Fruit fly (Drosophila melanogaster): ENCODE results near the gene CG7794.

The CG7794 gene

DNA sequence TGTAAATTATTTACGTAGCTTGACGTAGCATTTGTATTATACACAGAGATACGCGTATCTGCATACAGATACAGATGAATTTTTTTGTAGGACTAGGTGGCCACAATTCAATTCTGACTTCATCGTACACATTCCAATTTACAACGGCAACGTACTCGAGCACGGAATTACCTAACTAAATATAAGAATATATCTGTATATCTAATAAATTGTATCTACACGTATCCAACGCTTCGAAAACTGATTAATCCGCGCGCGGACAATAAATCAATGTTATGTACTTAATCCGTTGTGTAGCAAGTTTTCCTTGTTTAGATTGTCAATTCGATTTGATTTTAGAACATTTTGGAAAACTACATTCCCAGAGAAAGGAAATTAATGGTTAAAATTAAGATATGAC lies at the start of gene CG7794:
Gene CG7794, plus strand, starts transcription at position 301 of the 400 bp plus-strand sequence.
- TF ChIP-seq Ets98B (GFP tag; IDR thresholded peaks at IDR 0.05): no peak
- no peak for TF ChIP-seq EcR (GFP tag; optimal IDR thresholded peaks at IDR 0.05)
- TF ChIP-seq CG34367 (tag; optimal IDR thresholded peaks at IDR 0.05): no peak
- no peak for TF ChIP-seq fd96Ca (GFP tag; IDR thresholded peaks at IDR 0.05)
- no peak for TF ChIP-seq CG32121 (GFP tag; IDR thresholded peaks at IDR 0.05)
- no peak for TF ChIP-seq gl (tag; optimal IDR thresholded peaks at IDR 0.05)
- no peak for TF ChIP-seq CG15710 (tag; optimal IDR thresholded peaks at IDR 0.05)

DNA sequence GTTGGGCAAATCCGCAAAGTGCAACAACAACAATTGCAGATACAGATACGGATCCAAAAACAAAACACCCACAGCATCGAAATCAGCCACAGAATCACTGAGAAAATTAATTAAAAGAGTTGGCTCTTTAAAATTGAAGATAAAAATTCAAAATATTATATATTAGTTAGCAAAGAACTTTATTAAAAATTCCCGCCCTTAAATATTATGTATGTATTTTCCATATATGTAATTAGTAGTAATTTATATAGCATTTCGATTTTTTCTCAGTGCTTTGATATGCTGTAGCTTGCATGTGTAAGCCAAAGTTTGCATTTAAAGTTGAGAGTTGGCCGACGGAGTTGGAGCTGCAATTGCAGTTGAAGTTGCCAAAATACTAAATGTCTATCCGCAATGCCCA lies 18.8 kb upstream of the CG7794 start:
- TF ChIP-seq CG32121 (GFP tag; IDR thresholded peaks at IDR 0.05) (peak; percentile 75), D1 (tag; optimal IDR thresholded peaks at IDR 0.05) (no peak), CG17806 (tag; optimal IDR thresholded peaks at IDR 0.05) (no peak), Ets98B (GFP tag; IDR thresholded peaks at IDR 0.05) (peak; percentile 33; the same call in 1 of the 2 replicates)

DNA sequence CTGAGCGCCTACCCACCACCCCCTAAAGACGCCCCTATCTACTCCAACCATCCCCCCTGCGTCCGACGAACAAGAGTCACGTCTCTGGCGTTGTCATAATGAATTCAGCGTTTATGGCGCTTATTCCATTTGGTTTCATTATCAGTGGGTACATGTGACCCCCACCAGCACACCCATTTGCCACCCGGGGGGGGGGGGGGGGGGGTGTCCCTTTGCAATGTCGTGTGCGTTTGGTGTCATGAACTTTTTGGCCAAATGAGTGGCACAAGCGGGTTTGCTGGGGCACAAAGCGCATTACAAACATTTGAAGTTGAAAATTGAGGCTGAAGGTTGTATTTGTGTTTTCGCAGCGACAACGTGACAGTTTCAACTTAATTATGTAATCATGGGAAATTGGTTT lies 17.0 kb upstream of the CG7794 start:
- TF ChIP-seq Pif1B (GFP tag; optimal IDR thresholded peaks at IDR 0.05) (no peak), EcR (GFP tag; optimal IDR thresholded peaks at IDR 0.05) (no peak), CG4496 (GFP tag; IDR thresholded peaks at IDR 0.05) (no peak), gl (tag; optimal IDR thresholded peaks at IDR 0.05) (no peak), CG32121 (GFP tag; IDR thresholded peaks at IDR 0.05) (no peak), CG15710 (tag; optimal IDR thresholded peaks at IDR 0.05) (no peak), rn (GFP tag; IDR thresholded peaks at IDR 0.05) (no peak), CG13204 (GFP tag; optimal IDR thresholded peaks at IDR 0.05) (no peak), CG14655 (GFP tag; optimal IDR thresholded peaks at IDR 0.05) (no peak), CG17806 (tag; optimal IDR thresholded peaks at IDR 0.05) (no peak), fd96Ca (GFP tag; IDR thresholded peaks at IDR 0.05) (no peak), CG8301 (tag; optimal IDR thresholded peaks at IDR 0.05) (no peak), Pif1A (GFP tag; optimal IDR thresholded peaks at IDR 0.05) (no peak), CG12605 (GFP tag; IDR thresholded peaks at IDR 0.05) (no peak), CG9948 (tag; optimal IDR thresholded peaks at IDR 0.05) (no peak), CG8159 (tag; optimal IDR thresholded peaks at IDR 0.05) (no peak), D1 (tag; optimal IDR thresholded peaks at IDR 0.05) (no peak), CG10348 (GFP tag; IDR thresholded peaks at IDR 0.05) (no peak), Snoo (tag; optimal IDR thresholded peaks at IDR 0.05) (no peak)

DNA sequence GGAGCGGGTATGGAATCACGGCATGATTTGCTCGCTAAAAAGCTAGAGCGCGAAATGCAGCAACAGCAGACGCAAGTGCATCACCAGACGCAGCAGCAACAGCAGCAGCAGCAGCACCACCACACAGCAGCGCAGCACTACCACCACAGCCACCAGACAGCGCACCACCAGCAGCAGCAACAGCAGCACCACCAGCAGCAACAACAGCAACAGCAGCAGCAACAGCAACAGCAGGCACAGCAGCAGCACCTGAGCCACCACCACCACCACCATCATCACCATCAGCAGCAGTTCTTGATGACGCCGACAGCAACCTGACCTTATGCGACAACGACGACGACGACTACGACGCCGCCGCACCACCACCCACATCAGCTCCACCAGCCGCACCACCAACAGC lies 10.4 kb upstream of the CG7794 start:
- no peak for TF ChIP-seq CG12605 (GFP tag; IDR thresholded peaks at IDR 0.05)
- TF ChIP-seq fd96Ca (GFP tag; IDR thresholded peaks at IDR 0.05): no peak
- no peak for TF ChIP-seq CG8159 (tag; optimal IDR thresholded peaks at IDR 0.05)
- no peak for TF ChIP-seq EcR (GFP tag; optimal IDR thresholded peaks at IDR 0.05)
- peak; percentile 44; the same call in 1 of the 3 replicates for TF ChIP-seq CG4496 (GFP tag; IDR thresholded peaks at IDR 0.05)

DNA sequence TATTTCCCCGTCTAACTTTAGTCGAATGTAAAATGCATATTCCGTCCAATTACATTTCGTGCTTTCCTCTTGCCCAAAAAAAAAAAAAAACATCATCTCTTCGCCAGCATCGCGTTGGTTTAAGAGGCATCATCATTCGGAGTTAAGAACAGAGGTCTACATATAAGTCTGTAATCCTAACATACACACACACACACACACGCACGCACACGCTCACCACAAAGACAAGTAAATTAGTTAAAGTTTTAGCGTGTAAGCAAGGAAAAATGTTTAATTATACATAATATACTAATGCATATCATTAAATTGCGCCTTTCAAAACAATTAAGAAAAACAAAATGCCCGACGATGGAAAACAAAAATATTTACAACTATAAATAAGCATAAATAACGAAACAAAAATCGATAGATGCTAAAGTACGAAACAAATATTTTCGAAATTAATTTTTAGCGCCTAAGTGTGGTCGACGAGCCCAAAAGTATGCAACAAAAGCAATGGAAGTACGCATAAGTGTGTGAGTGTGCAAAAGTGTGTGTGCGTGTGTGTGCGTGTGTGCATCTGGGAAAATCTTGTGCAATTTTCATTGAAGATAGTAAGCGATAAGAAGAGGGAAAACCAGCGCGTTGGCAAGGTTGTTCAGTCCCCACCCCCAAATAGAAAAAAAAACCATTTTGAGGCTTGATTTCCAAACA lies 7.7 kb upstream of the CG7794 start:
- TF ChIP-seq Pif1A (GFP tag; optimal IDR thresholded peaks at IDR 0.05): no peak
- no peak for TF ChIP-seq CG14655 (GFP tag; optimal IDR thresholded peaks at IDR 0.05)
- no peak for TF ChIP-seq CG13204 (GFP tag; optimal IDR thresholded peaks at IDR 0.05)
- no peak for TF ChIP-seq CG12605 (GFP tag; IDR thresholded peaks at IDR 0.05)
- no peak for TF ChIP-seq CG4496 (GFP tag; IDR thresholded peaks at IDR 0.05)
- TF ChIP-seq CG8301 (tag; optimal IDR thresholded peaks at IDR 0.05): no peak
- TF ChIP-seq fd96Ca (GFP tag; IDR thresholded peaks at IDR 0.05): no peak
- TF ChIP-seq CG34367 (tag; optimal IDR thresholded peaks at IDR 0.05): no peak
- TF ChIP-seq CG15710 (tag; optimal IDR thresholded peaks at IDR 0.05): no peak
- TF ChIP-seq CG17806 (tag; optimal IDR thresholded peaks at IDR 0.05): no peak
- TF ChIP-seq EcR (GFP tag; optimal IDR thresholded peaks at IDR 0.05): no peak
- no peak for TF ChIP-seq Ets98B (GFP tag; IDR thresholded peaks at IDR 0.05)
- no peak for TF ChIP-seq Snoo (tag; optimal IDR thresholded peaks at IDR 0.05)
- TF ChIP-seq Pif1B (GFP tag; optimal IDR thresholded peaks at IDR 0.05): no peak
- TF ChIP-seq CG32121 (GFP tag; IDR thresholded peaks at IDR 0.05): no peak
- no peak for TF ChIP-seq CG10348 (GFP tag; IDR thresholded peaks at IDR 0.05)
- TF ChIP-seq CG9948 (tag; optimal IDR thresholded peaks at IDR 0.05): no peak
- no peak for TF ChIP-seq D1 (tag; optimal IDR thresholded peaks at IDR 0.05)

DNA sequence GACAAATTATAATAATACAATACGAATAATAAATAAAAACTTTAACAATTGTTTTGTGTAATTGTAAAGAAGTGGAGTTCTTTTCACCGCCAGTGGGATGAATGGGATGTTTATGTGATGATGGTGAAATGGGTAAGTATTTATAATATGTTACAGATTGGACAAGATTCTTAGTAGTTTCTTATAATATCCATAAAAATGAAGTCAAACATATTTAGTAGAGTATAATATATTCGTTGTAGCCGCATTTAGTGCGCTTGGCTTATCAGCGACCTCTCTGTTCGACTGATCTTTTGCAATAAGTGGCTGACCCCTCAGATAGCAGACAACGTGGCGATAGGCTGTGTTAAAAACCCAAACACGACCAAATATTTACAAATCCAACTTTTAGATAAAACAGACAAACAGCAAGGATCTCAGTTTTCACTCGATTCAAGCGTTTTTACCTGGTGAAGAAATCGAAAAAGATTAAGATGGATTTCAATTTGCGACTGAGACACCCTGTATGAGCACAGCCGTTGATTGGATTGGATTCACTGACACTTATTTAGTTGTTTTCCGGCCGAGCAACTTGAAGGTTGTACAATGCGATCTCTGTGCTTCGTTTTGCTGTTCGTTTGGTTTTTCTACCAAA lies 4.6 kb upstream of the CG7794 start, which contains the start of gene DNaseII:
Gene DNaseII, plus strand, starts transcription at position 548 of the 634 bp plus-strand sequence.
- TF ChIP-seq Ets98B (GFP tag; IDR thresholded peaks at IDR 0.05): peak; percentile 83
- no peak for TF ChIP-seq D1 (tag; optimal IDR thresholded peaks at IDR 0.05)
- TF ChIP-seq rn (GFP tag; IDR thresholded peaks at IDR 0.05): no peak
- TF ChIP-seq CG34367 (tag; optimal IDR thresholded peaks at IDR 0.05): peak; percentile 62
- TF ChIP-seq CG8301 (tag; optimal IDR thresholded peaks at IDR 0.05): peak; percentile 66
- TF ChIP-seq CG15710 (tag; optimal IDR thresholded peaks at IDR 0.05): peak; percentile 76
- TF ChIP-seq CG13204 (GFP tag; optimal IDR thresholded peaks at IDR 0.05): no peak
- no peak for TF ChIP-seq fd96Ca (GFP tag; IDR thresholded peaks at IDR 0.05)
- TF ChIP-seq CG10348 (GFP tag; IDR thresholded peaks at IDR 0.05): no peak
- peak; percentile 89 for TF ChIP-seq CG4496 (GFP tag; IDR thresholded peaks at IDR 0.05)
- TF ChIP-seq EcR (GFP tag; optimal IDR thresholded peaks at IDR 0.05): peak; percentile 73
- no peak for TF ChIP-seq Snoo (tag; optimal IDR thresholded peaks at IDR 0.05)
- peak; percentile 48 for TF ChIP-seq CG9948 (tag; optimal IDR thresholded peaks at IDR 0.05)
- peak; percentile 78 for TF ChIP-seq CG12605 (GFP tag; IDR thresholded peaks at IDR 0.05)
- TF ChIP-seq gl (tag; optimal IDR thresholded peaks at IDR 0.05): peak; percentile 49
- peak; percentile 82 for TF ChIP-seq CG32121 (GFP tag; IDR thresholded peaks at IDR 0.05)
- peak; percentile 75 for TF ChIP-seq CG8159 (tag; optimal IDR thresholded peaks at IDR 0.05)
- peak; percentile 59 for TF ChIP-seq Pif1B (GFP tag; optimal IDR thresholded peaks at IDR 0.05)
- TF ChIP-seq CG14655 (GFP tag; optimal IDR thresholded peaks at IDR 0.05): peak; percentile 77
- TF ChIP-seq CG17806 (tag; optimal IDR thresholded peaks at IDR 0.05): peak; percentile 76
- TF ChIP-seq Pif1A (GFP tag; optimal IDR thresholded peaks at IDR 0.05): peak; percentile 77

Data from whole organism, pupa.